Worm (Caenorhabditis elegans) whole organism, L2 larva: ENCODE measurements around the gene W09D6.5.

ENCODE experiments used
- C34F6.9 ChIP-seq: fragments of 150-350 bp; optimal IDR thresholded peaks from 2 replicates; lab custom pipeline; 2014; ENCODE audit warnings: missing biosample characterization, missing genetic modification characterization
- F13H6.1 ChIP-seq: sonication (generic microtip); optimal IDR thresholded peaks from 2 replicates; lab custom pipeline; 2016; ENCODE audit warnings: missing genetic modification characterization, missing compliant biosample characterization
- R02D3.7 ChIP-seq: fragments of 150-350 bp; optimal IDR thresholded peaks from 2 replicates; lab custom pipeline; 2014; ENCODE audit warnings: missing biosample characterization, missing genetic modification characterization
- Y55F3AM.14 ChIP-seq: fragments of 200-800 bp; sonication (Bioruptor generic); optimal IDR thresholded peaks from 2 replicates; lab custom pipeline; 2018; ENCODE audit warnings: mild to moderate bottlenecking, missing genetic modification characterization, missing compliant biosample characterization
- ZK546.5 ChIP-seq: sonication (generic microtip); optimal IDR thresholded peaks from 2 replicates; lab custom pipeline; 2017; ENCODE audit warnings: missing biosample characterization, missing genetic modification characterization
- alr-1 ChIP-seq: fragments of 150-350 bp; optimal IDR thresholded peaks from 2 replicates; lab custom pipeline; 2014; ENCODE audit warnings: missing biosample characterization, missing genetic modification characterization
- aly-2 ChIP-seq: fragments of 150-350 bp; optimal IDR thresholded peaks from 2 replicates; lab custom pipeline; 2014; ENCODE audit warnings: missing biosample characterization, missing genetic modification characterization
- ama-1 ChIP-seq: fragments of 150-350 bp; optimal IDR thresholded peaks from 2 replicates; lab custom pipeline; 2018; ENCODE audit warnings: inconsistent platforms
- blmp-1 ChIP-seq: sonication (generic microtip); optimal IDR thresholded peaks from 2 replicates; lab custom pipeline; 2017; ENCODE audit warnings: missing genetic modification characterization, mild to moderate bottlenecking, missing compliant biosample characterization, antibody characterized with exemption, moderate library complexity; ENCODE audit not compliant: insufficient read depth
- ceh-16 ChIP-seq: fragments of 150-350 bp; optimal IDR thresholded peaks from 2 replicates; lab custom pipeline; 2014; ENCODE audit warnings: missing biosample characterization, missing genetic modification characterization
- ceh-82 ChIP-seq: fragments of 150-350 bp; optimal IDR thresholded peaks from 2 replicates; lab custom pipeline; 2014; ENCODE audit warnings: missing biosample characterization, missing genetic modification characterization
- crh-2 ChIP-seq: sonication (generic microtip); optimal IDR thresholded peaks from 2 replicates; lab custom pipeline; 2017; ENCODE audit warnings: missing biosample characterization, missing genetic modification characterization
- dmd-4 ChIP-seq: sonication (generic microtip); optimal IDR thresholded peaks from 2 replicates; lab custom pipeline; 2017; ENCODE audit warnings: missing biosample characterization, missing genetic modification characterization
- egl-27 ChIP-seq: sonication (generic microtip); optimal IDR thresholded peaks from 3 replicates; lab custom pipeline; 2017; ENCODE audit warnings: missing biosample characterization, missing genetic modification reagents, missing genetic modification characterization
- elt-1 ChIP-seq: fragments of 150-350 bp; optimal IDR thresholded peaks from 2 replicates; lab custom pipeline; 2014; ENCODE audit warnings: missing biosample characterization, missing genetic modification characterization
- elt-3 ChIP-seq: sonication (generic microtip); optimal IDR thresholded peaks from 2 replicates; lab custom pipeline; 2017; ENCODE audit warnings: missing biosample characterization, missing genetic modification characterization
- fos-1 ChIP-seq: fragments of 150-350 bp; optimal IDR thresholded peaks from 2 replicates; lab custom pipeline; 2014; ENCODE audit warnings: missing biosample characterization, missing genetic modification characterization
- gmeb-1 ChIP-seq: fragments of 150-350 bp; optimal IDR thresholded peaks from 2 replicates; lab custom pipeline; 2014; ENCODE audit warnings: missing biosample characterization, missing genetic modification characterization
- lin-11 ChIP-seq: fragments of 150-350 bp; sonication (generic microtip); optimal IDR thresholded peaks from 2 replicates; lab custom pipeline; 2014; ENCODE audit warnings: missing biosample characterization, missing genetic modification characterization, inconsistent platforms, mixed read lengths
- lin-13 ChIP-seq: fragments of 150-350 bp; optimal IDR thresholded peaks from 2 replicates; lab custom pipeline; 2014; ENCODE audit warnings: missing biosample characterization, missing genetic modification reagents, missing genetic modification characterization
- lin-39 ChIP-seq: fragments of 150-350 bp; optimal IDR thresholded peaks from 2 replicates; lab custom pipeline; 2014; ENCODE audit warnings: missing biosample characterization, missing genetic modification reagents, missing genetic modification characterization
- lsy-2 ChIP-seq, 2 experiments: fragments of 150-350 bp in 1 of 2; sonication (generic microtip) in 1 of 2; optimal IDR thresholded peaks; 2 replicates each; lab custom pipeline; 2014 to 2017; ENCODE audit warnings: missing biosample characterization in 2 of 2, missing genetic modification characterization in 2 of 2
- mab-5 ChIP-seq: fragments of 150-350 bp; optimal IDR thresholded peaks from 2 replicates; lab custom pipeline; 2014; ENCODE audit warnings: missing biosample characterization, missing genetic modification characterization
- mbf-1 ChIP-seq: sonication (generic microtip); optimal IDR thresholded peaks from 2 replicates; lab custom pipeline; 2017; ENCODE audit warnings: missing biosample characterization, missing genetic modification characterization
- mdl-1 ChIP-seq, 2 experiments: fragments of 150-350 bp in 1 of 2; sonication (generic microtip) in 1 of 2; optimal IDR thresholded peaks; 2 replicates each; lab custom pipeline; 2017; ENCODE audit warnings: missing biosample characterization in 2 of 2, missing genetic modification characterization in 2 of 2
- nhr-10 ChIP-seq: sonication (generic microtip); optimal IDR thresholded peaks from 2 replicates; lab custom pipeline; 2017; ENCODE audit warnings: missing biosample characterization, missing genetic modification characterization
- nhr-11 ChIP-seq: fragments of 150-350 bp; optimal IDR thresholded peaks from 2 replicates; lab custom pipeline; 2014; ENCODE audit warnings: missing biosample characterization, missing genetic modification characterization
- nhr-12 ChIP-seq: fragments of 150-350 bp; optimal IDR thresholded peaks from 2 replicates; lab custom pipeline; 2014; ENCODE audit warnings: missing biosample characterization, missing genetic modification characterization
- nhr-129 ChIP-seq: fragments of 150-350 bp; optimal IDR thresholded peaks from 2 replicates; lab custom pipeline; 2014; ENCODE audit warnings: missing biosample characterization, missing genetic modification characterization
- nhr-21 ChIP-seq: fragments of 150-350 bp; optimal IDR thresholded peaks from 2 replicates; lab custom pipeline; 2014; ENCODE audit warnings: missing biosample characterization, missing genetic modification characterization
- nhr-23 ChIP-seq: fragments of 150-350 bp; optimal IDR thresholded peaks from 2 replicates; lab custom pipeline; 2014; ENCODE audit warnings: missing biosample characterization, missing genetic modification reagents, missing genetic modification characterization
- nhr-237 ChIP-seq: fragments of 150-350 bp; optimal IDR thresholded peaks from 2 replicates; lab custom pipeline; 2014; ENCODE audit warnings: missing biosample characterization, missing genetic modification characterization
- nhr-25 ChIP-seq: fragments of 150-350 bp; sonication (generic microtip); optimal IDR thresholded peaks from 3 replicates; lab custom pipeline; 2014; ENCODE audit warnings: missing biosample characterization, missing genetic modification characterization
- nhr-6 ChIP-seq: fragments of 150-350 bp; optimal IDR thresholded peaks from 2 replicates; lab custom pipeline; 2014; ENCODE audit warnings: missing biosample characterization, missing genetic modification characterization
- nhr-77 ChIP-seq: fragments of 150-350 bp; optimal IDR thresholded peaks from 2 replicates; lab custom pipeline; 2014; ENCODE audit warnings: missing biosample characterization, missing genetic modification characterization
- peb-1 ChIP-seq: fragments of 150-350 bp; optimal IDR thresholded peaks from 2 replicates; lab custom pipeline; 2014; ENCODE audit warnings: missing biosample characterization, missing genetic modification characterization
- sem-4 ChIP-seq: fragments of 150-350 bp; optimal IDR thresholded peaks from 2 replicates; lab custom pipeline; 2014; ENCODE audit warnings: missing biosample characterization, missing genetic modification reagents, missing genetic modification characterization
- skn-1 ChIP-seq: sonication (generic microtip); optimal IDR thresholded peaks from 2 replicates; lab custom pipeline; 2017; ENCODE audit warnings: missing biosample characterization, missing genetic modification characterization
- sma-3 ChIP-seq: sonication (generic microtip); optimal IDR thresholded peaks from 2 replicates; lab custom pipeline; 2016; ENCODE audit warnings: missing genetic modification reagents, missing genetic modification characterization, missing compliant biosample characterization
- sma-9 ChIP-seq, 2 experiments: fragments of 150-350 bp in 1 of 2; sonication (generic microtip) in 1 of 2; optimal IDR thresholded peaks; 2 replicates each; lab custom pipeline; 2014 to 2016; ENCODE audit warnings: missing genetic modification characterization in 2 of 2, mild to moderate bottlenecking in 1 of 2, missing biosample characterization in 1 of 2, missing compliant biosample characterization in 1 of 2, missing genetic modification reagents in 1 of 2, moderate library complexity in 1 of 2
- snpc-4 ChIP-seq: fragments of 150-350 bp; optimal IDR thresholded peaks from 2 replicates; lab custom pipeline; 2014; ENCODE audit warnings: missing biosample characterization, missing genetic modification characterization
- unc-39 ChIP-seq: fragments of 150-350 bp; optimal IDR thresholded peaks from 2 replicates; lab custom pipeline; 2014; ENCODE audit warnings: missing biosample characterization, missing genetic modification characterization
- unc-55 ChIP-seq: fragments of 150-350 bp; sonication (generic microtip); optimal IDR thresholded peaks from 3 replicates; lab custom pipeline; 2014; ENCODE audit warnings: missing biosample characterization, missing genetic modification reagents, missing genetic modification characterization
- unc-62 ChIP-seq: fragments of 150-350 bp; optimal IDR thresholded peaks from 2 replicates; lab custom pipeline; 2014; ENCODE audit warnings: missing biosample characterization, missing genetic modification reagents, missing genetic modification characterization
- zag-1 ChIP-seq: fragments of 150-350 bp; optimal IDR thresholded peaks from 2 replicates; lab custom pipeline; 2014; ENCODE audit warnings: missing biosample characterization, missing genetic modification characterization
- ztf-1 ChIP-seq: fragments of 200-800 bp; sonication (Bioruptor generic); conservative IDR thresholded peaks from 2 replicates; pipeline ENCODE4 v1.3.6; 2022; ENCODE audit warnings: missing genetic modification characterization, missing compliant biosample characterization
- ztf-11 ChIP-seq: sonication (generic microtip); optimal IDR thresholded peaks from 2 replicates; lab custom pipeline; 2017; ENCODE audit warnings: missing biosample characterization, missing genetic modification characterization
- ztf-4 ChIP-seq: fragments of 150-350 bp; optimal IDR thresholded peaks from 2 replicates; lab custom pipeline; 2014; ENCODE audit warnings: missing biosample characterization, missing genetic modification characterization

The W09D6.5 gene

DNA sequence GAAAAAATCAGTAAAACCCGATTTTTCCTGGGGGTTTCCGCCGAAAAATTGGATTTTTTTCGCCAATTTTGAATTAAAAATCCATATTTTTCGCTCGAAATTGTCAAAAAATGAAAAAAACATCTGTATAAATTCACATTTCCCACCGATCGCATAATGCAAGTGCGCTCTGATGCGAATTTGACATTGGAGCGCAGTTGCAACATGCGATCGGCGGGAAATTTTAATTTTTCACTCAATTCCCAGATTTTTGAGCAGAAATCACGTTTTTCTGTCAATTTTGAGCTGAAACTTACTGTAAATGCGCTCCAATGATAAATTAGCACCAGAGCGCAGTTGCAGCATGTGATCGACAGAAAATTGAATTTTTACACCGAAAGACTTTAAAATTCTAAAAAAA, 23.7 kb upstream of the W09D6.5 start:
- no peak for TF ChIP-seq nhr-6 (tag; lab: Kevin White, UChicago)
- TF ChIP-seq dmd-4 = no peak
- TF ChIP-seq lsy-2 (tag; optimal IDR thresholded peaks at IDR 0.05; lab: Kevin White, UChicago) = no peak
- no peak for TF ChIP-seq elt-1 (tag; lab: Kevin White, UChicago)
- TF ChIP-seq nhr-12 = no peak
- no peak for TF ChIP-seq ZK546.5 (tag; lab: Kevin White, UChicago)
- TF ChIP-seq ztf-11 (tag; lab: Kevin White, UChicago) = no peak
- no peak for TF ChIP-seq nhr-11
- TF ChIP-seq sma-9 (GFP tag; optimal IDR thresholded peaks at IDR 0.05; lab: Kevin White, UChicago) = no peak
- no peak for TF ChIP-seq sma-9 (tag; optimal IDR thresholded peaks at IDR 0.05; lab: Kevin White, UChicago)
- no peak for TF ChIP-seq ztf-1 (GFP tag; lab: Robert Waterston, UW)
- TF ChIP-seq lin-11 (tag; lab: Kevin White, UChicago) = no peak
- no peak for TF ChIP-seq nhr-21 (tag; lab: Kevin White, UChicago)
- TF ChIP-seq nhr-10 = no peak
- TF ChIP-seq sma-3 (GFP tag; lab: Kevin White, UChicago) = no peak
- TF ChIP-seq nhr-237 (tag; lab: Kevin White, UChicago) = no peak
- TF ChIP-seq nhr-23 = no peak
- no peak for TF ChIP-seq mab-5 (tag; lab: Kevin White, UChicago)
- TF ChIP-seq C34F6.9 (tag; lab: Kevin White, UChicago) = no peak
- no peak for TF ChIP-seq unc-55 (GFP tag; lab: Kevin White, UChicago)
- no peak for TF ChIP-seq snpc-4
- TF ChIP-seq, all 48 proteins: peak for 0

DNA sequence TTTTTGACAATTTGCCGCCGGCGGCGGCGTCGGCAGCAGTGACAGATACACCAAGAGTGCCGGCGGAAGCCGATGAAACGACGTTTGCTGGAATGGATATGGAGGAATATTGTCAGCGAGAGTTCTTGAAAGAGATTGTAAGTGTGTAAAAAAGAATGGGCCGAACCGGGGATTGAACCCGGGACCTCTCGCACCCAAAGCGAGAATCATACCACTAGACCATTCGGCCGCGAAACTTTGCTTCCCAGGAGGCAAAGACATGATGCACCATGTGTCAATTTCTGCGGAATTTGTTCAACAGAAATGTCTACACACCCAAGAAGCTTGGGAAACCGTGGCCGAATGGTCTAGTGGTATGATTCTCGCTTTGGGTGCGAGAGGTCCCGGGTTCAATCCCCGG, 21.6 kb upstream of the W09D6.5 start:
- TF ChIP-seq nhr-11 = no peak
- TF ChIP-seq sma-9 (GFP tag; optimal IDR thresholded peaks at IDR 0.05; lab: Kevin White, UChicago) = peak; percentile 76
- TF ChIP-seq sma-9 (tag; optimal IDR thresholded peaks at IDR 0.05; lab: Kevin White, UChicago) = no peak
- TF ChIP-seq lsy-2 (tag; optimal IDR thresholded peaks at IDR 0.05; lab: Kevin White, UChicago) = peak; percentile 81 to 85
- peak; percentile 61 for TF ChIP-seq zag-1 (tag; lab: Kevin White, UChicago)
- TF ChIP-seq elt-3 (tag; lab: Kevin White, UChicago) = no peak
- TF ChIP-seq peb-1 = no peak
- no peak for TF ChIP-seq elt-1 (tag; lab: Kevin White, UChicago)
- peak; percentile 74 for TF ChIP-seq sem-4 (tag; lab: Kevin White, UChicago)
- TF ChIP-seq dmd-4 = no peak
- TF ChIP-seq fos-1 (tag; lab: Kevin White, UChicago) = peak; percentile 65
- TF ChIP-seq gmeb-1 (tag; lab: Kevin White, UChicago) = peak; percentile 84
- no peak for TF ChIP-seq ztf-1 (GFP tag; lab: Robert Waterston, UW)
- peak; percentile 68 for TF ChIP-seq lin-11 (tag; lab: Kevin White, UChicago)
- no peak for TF ChIP-seq ZK546.5 (tag; lab: Kevin White, UChicago)
- TF ChIP-seq mdl-1 (tag; optimal IDR thresholded peaks at IDR 0.05; lab: Kevin White, UChicago) = peak in 1 of 2 experiments; percentile 50
- peak; percentile 64 for TF ChIP-seq egl-27 (tag; lab: Kevin White, UChicago)
- TF ChIP-seq C34F6.9 (tag; lab: Kevin White, UChicago) = peak; percentile 79
- TF ChIP-seq alr-1 (tag; lab: Kevin White, UChicago) = no peak
- no peak for TF ChIP-seq skn-1 (tag; lab: Kevin White, UChicago)
- peak; percentile 74 for TF ChIP-seq sma-3 (GFP tag; lab: Kevin White, UChicago)
- TF ChIP-seq crh-2 (tag; lab: Kevin White, UChicago) = peak; percentile 89
- TF ChIP-seq aly-2 (tag; lab: Kevin White, UChicago) = no peak
- TF ChIP-seq nhr-129 (tag; lab: Kevin White, UChicago) = peak; percentile 84
- peak; percentile 91 for TF ChIP-seq unc-55 (GFP tag; lab: Kevin White, UChicago)
- TF ChIP-seq nhr-23 = no peak
- no peak for TF ChIP-seq ceh-16 (tag; lab: Kevin White, UChicago)
- TF ChIP-seq ztf-11 (tag; lab: Kevin White, UChicago) = no peak
- no peak for TF ChIP-seq unc-39 (tag; lab: Kevin White, UChicago)
- TF ChIP-seq ceh-82 (tag; lab: Kevin White, UChicago) = no peak
- TF ChIP-seq nhr-21 (tag; lab: Kevin White, UChicago) = peak; percentile 86
- TF ChIP-seq mbf-1 (tag; lab: Kevin White, UChicago) = no peak
- peak; percentile 11 for TF ChIP-seq blmp-1 (tag; lab: Kevin White, UChicago)
- TF ChIP-seq nhr-6 (tag; lab: Kevin White, UChicago) = no peak
- no peak for TF ChIP-seq ama-1 (lab: Kevin White, UChicago)
- peak; percentile 79 for TF ChIP-seq snpc-4
- TF ChIP-seq ztf-4 (tag; lab: Kevin White, UChicago) = peak; percentile 50
- TF ChIP-seq lin-13 (GFP tag; lab: Kevin White, UChicago) = peak; percentile 82
- no peak for TF ChIP-seq unc-62 (GFP tag; lab: Kevin White, UChicago)
- no peak for TF ChIP-seq lin-39 (tag; lab: Kevin White, UChicago)
- no peak for TF ChIP-seq nhr-12
- no peak for TF ChIP-seq nhr-237 (tag; lab: Kevin White, UChicago)
- peak; percentile 62 for TF ChIP-seq nhr-10
- peak; percentile 58 for TF ChIP-seq Y55F3AM.14 (GFP tag; lab: Kevin White, UChicago)
- no peak for TF ChIP-seq nhr-77 (tag; lab: Kevin White, UChicago)
- peak; percentile 32 for TF ChIP-seq R02D3.7 (tag; lab: Kevin White, UChicago)
- peak; percentile 85 for TF ChIP-seq F13H6.1 (tag; lab: Kevin White, UChicago)
- TF ChIP-seq mab-5 (tag; lab: Kevin White, UChicago) = peak; percentile 61
- peak; percentile 48 for TF ChIP-seq nhr-25
